Worm (Caenorhabditis elegans) whole organism, young adult: ENCODE measurements around the gene lact-5.

Experiments used
- C06A6.2 ChIP-seq: fragments of 200-800 bp; sonication (Bioruptor generic); conservative IDR thresholded peaks from 2 replicates; pipeline ENCODE4 v1.3.6; 2022; ENCODE audit warnings: missing genetic modification characterization, missing compliant biosample characterization
- dpl-1 ChIP-seq: fragments of 150-350 bp; optimal IDR thresholded peaks from 2 replicates; lab custom pipeline; 2014; ENCODE audit warnings: missing biosample characterization, missing genetic modification reagents, missing genetic modification characterization
- let-526 ChIP-seq: fragments of 200-800 bp; sonication (Bioruptor generic); IDR thresholded peaks from 2 replicates; pipeline ENCODE4 v1.3.6; 2022; ENCODE audit warnings: missing genetic modification reagents, missing genetic modification characterization, missing compliant biosample characterization
- lin-35 ChIP-seq, 3 experiments: fragments of 150-350 bp in 2 of 3; sonication (generic microtip) in 1 of 3; optimal IDR thresholded peaks; 2 replicates each; lab custom pipeline; 2014 to 2018; ENCODE audit warnings: missing biosample characterization in 3 of 3, missing genetic modification characterization in 3 of 3, missing genetic modification reagents in 3 of 3
- lin-54 ChIP-seq: fragments of 200-800 bp; sonication (Bioruptor generic); optimal IDR thresholded peaks from 2 replicates; lab custom pipeline; 2018; ENCODE audit warnings: mild to moderate bottlenecking, missing genetic modification characterization, missing compliant biosample characterization
- rpc-1 ChIP-seq, 2 experiments: fragments of 150-350 bp in 1 of 2; sonication (generic microtip) in 1 of 2; optimal IDR thresholded peaks; 2 replicates each; lab custom pipeline; 2014 to 2018; ENCODE audit warnings: missing biosample characterization in 1 of 2, missing genetic modification characterization in 1 of 2, missing genetic modification reagents in 1 of 2, missing genotype in 1 of 2
- ztf-26 ChIP-seq: sonication (generic microtip); optimal IDR thresholded peaks from 2 replicates; lab custom pipeline; 2017; ENCODE audit warnings: missing genetic modification characterization, missing compliant biosample characterization

DNA sequence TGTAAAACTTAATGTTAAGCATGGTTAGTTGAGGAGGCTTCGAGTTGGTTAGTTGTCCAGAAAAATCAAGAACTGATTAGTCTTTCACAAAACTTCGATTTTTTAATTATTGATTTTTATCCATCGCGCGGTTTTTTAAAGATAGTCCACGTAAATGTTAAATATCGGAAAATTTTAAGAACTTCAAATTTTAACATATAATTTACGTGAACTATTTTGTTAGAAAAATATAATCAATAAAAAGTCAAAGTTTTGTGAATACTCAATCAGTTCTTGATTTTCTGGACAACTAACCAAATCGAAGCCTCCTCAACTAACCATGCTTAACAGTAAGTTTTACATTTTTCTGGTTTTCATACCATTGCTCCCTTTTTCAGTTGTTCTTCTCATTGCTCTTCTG lies 13.2 kb upstream of the lact-5 start, which contains the start of the genes C33F10.11 and C33F10.1:
- TF ChIP-seq C06A6.2 (GFP tag; lab: Robert Waterston, UW) (no peak), let-526 (GFP tag; lab: Robert Waterston, UW) (no peak), rpc-1 (optimal IDR thresholded peaks at IDR 0.05; lab: Kevin White, UChicago) (no peak), rpc-1 (tag; optimal IDR thresholded peaks at IDR 0.05; lab: Kevin White, UChicago) (no peak), dpl-1 (GFP tag; lab: Kevin White, UChicago) (no peak), lin-35 (GFP tag; optimal IDR thresholded peaks at IDR 0.05; lab: Kevin White, UChicago) (no peak), ztf-26 (tag; lab: Kevin White, UChicago) (no peak), lin-54 (GFP tag; lab: Kevin White, UChicago) (no peak)
